Fruit fly (Drosophila melanogaster): ENCODE results near the gene cnir.

DNA sequence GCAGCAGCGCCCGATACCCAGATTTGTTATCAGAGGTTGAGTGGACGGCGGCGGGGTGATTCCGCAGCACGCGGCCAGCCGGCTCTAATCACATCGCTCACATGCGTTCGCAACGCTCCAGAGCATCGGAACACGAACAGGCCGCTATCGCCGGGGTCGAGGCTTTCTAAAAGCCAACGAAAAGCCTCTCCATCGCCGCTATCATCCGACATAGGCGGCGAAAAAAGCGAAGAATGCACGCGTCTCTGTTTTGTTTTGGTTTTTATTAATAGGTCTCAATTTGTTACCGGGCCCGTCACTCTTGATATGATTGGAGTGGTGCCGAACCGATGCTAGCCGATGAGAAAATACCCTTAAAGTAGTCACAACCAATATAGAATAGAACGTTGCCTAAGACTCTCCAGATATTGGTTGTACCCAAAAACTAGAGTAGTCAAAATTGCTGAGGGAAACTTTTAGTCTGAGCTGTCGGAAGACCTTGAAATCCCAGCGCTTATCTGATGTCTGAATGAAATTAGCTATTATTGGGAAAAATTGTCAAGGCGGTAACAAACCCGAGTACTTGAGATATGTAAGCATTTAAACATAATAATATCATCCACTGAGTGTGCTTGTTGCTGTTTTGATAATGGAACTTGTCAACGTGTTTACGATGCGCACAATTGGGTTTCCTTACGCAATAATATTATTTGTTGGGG is 2.5 kb upstream of the cnir start, which contains the start of gene CG17261:
- TF ChIP-seq Crg-1 (GFP tag; optimal IDR thresholded peaks at IDR 0.05) (no peak), CG12768 (GFP tag; optimal IDR thresholded peaks at IDR 0.05) (no peak), cic (GFP tag; optimal IDR thresholded peaks at IDR 0.05) (peak; percentile 49), CG33017 (tag; optimal IDR thresholded peaks at IDR 0.05) (no peak), kay (GFP tag; ENCODE audit: borderline replicate concordance) (peak; percentile 74), pad (GFP tag; optimal IDR thresholded peaks at IDR 0.05) (no peak), cnc (optimal IDR thresholded peaks at IDR 0.05) (no peak), CG7045 (GFP tag; optimal IDR thresholded peaks at IDR 0.05) (no peak)

Measured in whole organism, adult.